Worm (Caenorhabditis elegans) whole organism, L2 larva: ENCODE results near the gene hsp-110.

Experiments used
- C34F6.9 ChIP-seq: fragments of 150-350 bp; optimal IDR thresholded peaks from 2 replicates; lab custom pipeline; 2014; ENCODE audit warnings: missing biosample characterization, missing genetic modification characterization
- F13H6.1 ChIP-seq: sonication (generic microtip); optimal IDR thresholded peaks from 2 replicates; lab custom pipeline; 2016; ENCODE audit warnings: missing genetic modification characterization, missing compliant biosample characterization
- R02D3.7 ChIP-seq: fragments of 150-350 bp; optimal IDR thresholded peaks from 2 replicates; lab custom pipeline; 2014; ENCODE audit warnings: missing biosample characterization, missing genetic modification characterization
- Y55F3AM.14 ChIP-seq: fragments of 200-800 bp; sonication (Bioruptor generic); optimal IDR thresholded peaks from 2 replicates; lab custom pipeline; 2018; ENCODE audit warnings: mild to moderate bottlenecking, missing genetic modification characterization, missing compliant biosample characterization
- ZK546.5 ChIP-seq: sonication (generic microtip); optimal IDR thresholded peaks from 2 replicates; lab custom pipeline; 2017; ENCODE audit warnings: missing biosample characterization, missing genetic modification characterization
- alr-1 ChIP-seq: fragments of 150-350 bp; optimal IDR thresholded peaks from 2 replicates; lab custom pipeline; 2014; ENCODE audit warnings: missing biosample characterization, missing genetic modification characterization
- aly-2 ChIP-seq: fragments of 150-350 bp; optimal IDR thresholded peaks from 2 replicates; lab custom pipeline; 2014; ENCODE audit warnings: missing biosample characterization, missing genetic modification characterization
- ama-1 ChIP-seq: fragments of 150-350 bp; optimal IDR thresholded peaks from 2 replicates; lab custom pipeline; 2018; ENCODE audit warnings: inconsistent platforms
- blmp-1 ChIP-seq: sonication (generic microtip); optimal IDR thresholded peaks from 2 replicates; lab custom pipeline; 2017; ENCODE audit warnings: missing genetic modification characterization, mild to moderate bottlenecking, missing compliant biosample characterization, antibody characterized with exemption, moderate library complexity; ENCODE audit not compliant: insufficient read depth
- ceh-16 ChIP-seq: fragments of 150-350 bp; optimal IDR thresholded peaks from 2 replicates; lab custom pipeline; 2014; ENCODE audit warnings: missing biosample characterization, missing genetic modification characterization
- ceh-82 ChIP-seq: fragments of 150-350 bp; optimal IDR thresholded peaks from 2 replicates; lab custom pipeline; 2014; ENCODE audit warnings: missing biosample characterization, missing genetic modification characterization
- crh-2 ChIP-seq: sonication (generic microtip); optimal IDR thresholded peaks from 2 replicates; lab custom pipeline; 2017; ENCODE audit warnings: missing biosample characterization, missing genetic modification characterization
- dmd-4 ChIP-seq: sonication (generic microtip); optimal IDR thresholded peaks from 2 replicates; lab custom pipeline; 2017; ENCODE audit warnings: missing biosample characterization, missing genetic modification characterization
- egl-27 ChIP-seq: sonication (generic microtip); optimal IDR thresholded peaks from 3 replicates; lab custom pipeline; 2017; ENCODE audit warnings: missing biosample characterization, missing genetic modification reagents, missing genetic modification characterization
- elt-1 ChIP-seq: fragments of 150-350 bp; optimal IDR thresholded peaks from 2 replicates; lab custom pipeline; 2014; ENCODE audit warnings: missing biosample characterization, missing genetic modification characterization
- elt-3 ChIP-seq: sonication (generic microtip); optimal IDR thresholded peaks from 2 replicates; lab custom pipeline; 2017; ENCODE audit warnings: missing biosample characterization, missing genetic modification characterization
- fos-1 ChIP-seq: fragments of 150-350 bp; optimal IDR thresholded peaks from 2 replicates; lab custom pipeline; 2014; ENCODE audit warnings: missing biosample characterization, missing genetic modification characterization
- gmeb-1 ChIP-seq: fragments of 150-350 bp; optimal IDR thresholded peaks from 2 replicates; lab custom pipeline; 2014; ENCODE audit warnings: missing biosample characterization, missing genetic modification characterization
- lin-11 ChIP-seq: fragments of 150-350 bp; sonication (generic microtip); optimal IDR thresholded peaks from 2 replicates; lab custom pipeline; 2014; ENCODE audit warnings: missing biosample characterization, missing genetic modification characterization, inconsistent platforms, mixed read lengths
- lin-13 ChIP-seq: fragments of 150-350 bp; optimal IDR thresholded peaks from 2 replicates; lab custom pipeline; 2014; ENCODE audit warnings: missing biosample characterization, missing genetic modification reagents, missing genetic modification characterization
- lin-39 ChIP-seq: fragments of 150-350 bp; optimal IDR thresholded peaks from 2 replicates; lab custom pipeline; 2014; ENCODE audit warnings: missing biosample characterization, missing genetic modification reagents, missing genetic modification characterization
- lsy-2 ChIP-seq, 2 experiments: fragments of 150-350 bp in 1 of 2; sonication (generic microtip) in 1 of 2; optimal IDR thresholded peaks; 2 replicates each; lab custom pipeline; 2014 to 2017; ENCODE audit warnings: missing biosample characterization in 2 of 2, missing genetic modification characterization in 2 of 2
- mab-5 ChIP-seq: fragments of 150-350 bp; optimal IDR thresholded peaks from 2 replicates; lab custom pipeline; 2014; ENCODE audit warnings: missing biosample characterization, missing genetic modification characterization
- mbf-1 ChIP-seq: sonication (generic microtip); optimal IDR thresholded peaks from 2 replicates; lab custom pipeline; 2017; ENCODE audit warnings: missing biosample characterization, missing genetic modification characterization
- mdl-1 ChIP-seq, 2 experiments: fragments of 150-350 bp in 1 of 2; sonication (generic microtip) in 1 of 2; optimal IDR thresholded peaks; 2 replicates each; lab custom pipeline; 2017; ENCODE audit warnings: missing biosample characterization in 2 of 2, missing genetic modification characterization in 2 of 2
- nhr-10 ChIP-seq: sonication (generic microtip); optimal IDR thresholded peaks from 2 replicates; lab custom pipeline; 2017; ENCODE audit warnings: missing biosample characterization, missing genetic modification characterization
- nhr-11 ChIP-seq: fragments of 150-350 bp; optimal IDR thresholded peaks from 2 replicates; lab custom pipeline; 2014; ENCODE audit warnings: missing biosample characterization, missing genetic modification characterization
- nhr-12 ChIP-seq: fragments of 150-350 bp; optimal IDR thresholded peaks from 2 replicates; lab custom pipeline; 2014; ENCODE audit warnings: missing biosample characterization, missing genetic modification characterization
- nhr-129 ChIP-seq: fragments of 150-350 bp; optimal IDR thresholded peaks from 2 replicates; lab custom pipeline; 2014; ENCODE audit warnings: missing biosample characterization, missing genetic modification characterization
- nhr-21 ChIP-seq: fragments of 150-350 bp; optimal IDR thresholded peaks from 2 replicates; lab custom pipeline; 2014; ENCODE audit warnings: missing biosample characterization, missing genetic modification characterization
- nhr-23 ChIP-seq: fragments of 150-350 bp; optimal IDR thresholded peaks from 2 replicates; lab custom pipeline; 2014; ENCODE audit warnings: missing biosample characterization, missing genetic modification reagents, missing genetic modification characterization
- nhr-237 ChIP-seq: fragments of 150-350 bp; optimal IDR thresholded peaks from 2 replicates; lab custom pipeline; 2014; ENCODE audit warnings: missing biosample characterization, missing genetic modification characterization
- nhr-25 ChIP-seq: fragments of 150-350 bp; sonication (generic microtip); optimal IDR thresholded peaks from 3 replicates; lab custom pipeline; 2014; ENCODE audit warnings: missing biosample characterization, missing genetic modification characterization
- nhr-6 ChIP-seq: fragments of 150-350 bp; optimal IDR thresholded peaks from 2 replicates; lab custom pipeline; 2014; ENCODE audit warnings: missing biosample characterization, missing genetic modification characterization
- nhr-77 ChIP-seq: fragments of 150-350 bp; optimal IDR thresholded peaks from 2 replicates; lab custom pipeline; 2014; ENCODE audit warnings: missing biosample characterization, missing genetic modification characterization
- peb-1 ChIP-seq: fragments of 150-350 bp; optimal IDR thresholded peaks from 2 replicates; lab custom pipeline; 2014; ENCODE audit warnings: missing biosample characterization, missing genetic modification characterization
- sem-4 ChIP-seq: fragments of 150-350 bp; optimal IDR thresholded peaks from 2 replicates; lab custom pipeline; 2014; ENCODE audit warnings: missing biosample characterization, missing genetic modification reagents, missing genetic modification characterization
- skn-1 ChIP-seq: sonication (generic microtip); optimal IDR thresholded peaks from 2 replicates; lab custom pipeline; 2017; ENCODE audit warnings: missing biosample characterization, missing genetic modification characterization
- sma-3 ChIP-seq: sonication (generic microtip); optimal IDR thresholded peaks from 2 replicates; lab custom pipeline; 2016; ENCODE audit warnings: missing genetic modification reagents, missing genetic modification characterization, missing compliant biosample characterization
- sma-9 ChIP-seq, 2 experiments: fragments of 150-350 bp in 1 of 2; sonication (generic microtip) in 1 of 2; optimal IDR thresholded peaks; 2 replicates each; lab custom pipeline; 2014 to 2016; ENCODE audit warnings: missing genetic modification characterization in 2 of 2, mild to moderate bottlenecking in 1 of 2, missing biosample characterization in 1 of 2, missing compliant biosample characterization in 1 of 2, missing genetic modification reagents in 1 of 2, moderate library complexity in 1 of 2
- snpc-4 ChIP-seq: fragments of 150-350 bp; optimal IDR thresholded peaks from 2 replicates; lab custom pipeline; 2014; ENCODE audit warnings: missing biosample characterization, missing genetic modification characterization
- unc-39 ChIP-seq: fragments of 150-350 bp; optimal IDR thresholded peaks from 2 replicates; lab custom pipeline; 2014; ENCODE audit warnings: missing biosample characterization, missing genetic modification characterization
- unc-55 ChIP-seq: fragments of 150-350 bp; sonication (generic microtip); optimal IDR thresholded peaks from 3 replicates; lab custom pipeline; 2014; ENCODE audit warnings: missing biosample characterization, missing genetic modification reagents, missing genetic modification characterization
- unc-62 ChIP-seq: fragments of 150-350 bp; optimal IDR thresholded peaks from 2 replicates; lab custom pipeline; 2014; ENCODE audit warnings: missing biosample characterization, missing genetic modification reagents, missing genetic modification characterization
- zag-1 ChIP-seq: fragments of 150-350 bp; optimal IDR thresholded peaks from 2 replicates; lab custom pipeline; 2014; ENCODE audit warnings: missing biosample characterization, missing genetic modification characterization
- ztf-1 ChIP-seq: fragments of 200-800 bp; sonication (Bioruptor generic); conservative IDR thresholded peaks from 2 replicates; pipeline ENCODE4 v1.3.6; 2022; ENCODE audit warnings: missing genetic modification characterization, missing compliant biosample characterization
- ztf-11 ChIP-seq: sonication (generic microtip); optimal IDR thresholded peaks from 2 replicates; lab custom pipeline; 2017; ENCODE audit warnings: missing biosample characterization, missing genetic modification characterization
- ztf-4 ChIP-seq: fragments of 150-350 bp; optimal IDR thresholded peaks from 2 replicates; lab custom pipeline; 2014; ENCODE audit warnings: missing biosample characterization, missing genetic modification characterization

Gene hsp-110

ce11 chrIII:8417968-8418267 is 28.8 kb downstream of the hsp-110 start, which contains the start of gene sor-1:
Gene sor-1, plus strand, starts transcription at chrIII:8418168.
- no peak for TF ChIP-seq mdl-1 (tag; optimal IDR thresholded peaks at IDR 0.05; lab: Kevin White, UChicago)
- TF ChIP-seq ztf-11 (tag; lab: Kevin White, UChicago) = no peak
- TF ChIP-seq gmeb-1 (tag; lab: Kevin White, UChicago) = no peak
- no peak for TF ChIP-seq elt-3
- TF ChIP-seq lin-39 = no peak
- no peak for TF ChIP-seq sma-9 (GFP tag; optimal IDR thresholded peaks at IDR 0.05; lab: Kevin White, UChicago)
- TF ChIP-seq sma-9 (tag; optimal IDR thresholded peaks at IDR 0.05; lab: Kevin White, UChicago) = no peak
- TF ChIP-seq sem-4 = no peak
- no peak for TF ChIP-seq sma-3 (GFP tag; lab: Kevin White, UChicago)
- no peak for TF ChIP-seq mbf-1 (tag; lab: Kevin White, UChicago)
- no peak for TF ChIP-seq unc-39 (tag; lab: Kevin White, UChicago)
- TF ChIP-seq ceh-82 = no peak
- TF ChIP-seq skn-1 (tag; lab: Kevin White, UChicago) = no peak

ce11 chrIII:8417192-8417967 is 29.3 kb downstream of the hsp-110 start:
- peak; percentile 98 for TF ChIP-seq F13H6.1 (tag; lab: Kevin White, UChicago)
- TF ChIP-seq lin-39 = peak; percentile 90
- peak; percentile 96 for TF ChIP-seq crh-2 (tag; lab: Kevin White, UChicago)
- peak; percentile 95 for TF ChIP-seq mab-5
- TF ChIP-seq ztf-11 (tag; lab: Kevin White, UChicago) = peak; percentile 49
- TF ChIP-seq elt-1 = no peak
- TF ChIP-seq lsy-2 (tag; optimal IDR thresholded peaks at IDR 0.05; lab: Kevin White, UChicago) = peak; percentile 95 to 99
- TF ChIP-seq nhr-77 (tag; lab: Kevin White, UChicago) = no peak
- peak; percentile 90 for TF ChIP-seq nhr-25 (tag; lab: Kevin White, UChicago)
- TF ChIP-seq skn-1 (tag; lab: Kevin White, UChicago) = no peak
- peak; percentile 64 for TF ChIP-seq snpc-4 (tag; lab: Kevin White, UChicago)
- TF ChIP-seq lin-13 (GFP tag; lab: Kevin White, UChicago) = peak; percentile 93
- TF ChIP-seq egl-27 (tag; lab: Kevin White, UChicago) = peak; percentile 77
- TF ChIP-seq zag-1 = peak; percentile 89
- TF ChIP-seq ztf-1 = no peak
- TF ChIP-seq nhr-237 = no peak
- peak; percentile 89 for TF ChIP-seq sma-9 (GFP tag; optimal IDR thresholded peaks at IDR 0.05; lab: Kevin White, UChicago)
- no peak for TF ChIP-seq sma-9 (tag; optimal IDR thresholded peaks at IDR 0.05; lab: Kevin White, UChicago)
- TF ChIP-seq mdl-1 (tag; optimal IDR thresholded peaks at IDR 0.05; lab: Kevin White, UChicago) = peak; percentile 74 to 90
- no peak for TF ChIP-seq alr-1
- TF ChIP-seq nhr-21 = peak; percentile 90
- TF ChIP-seq dmd-4 (tag; lab: Kevin White, UChicago) = no peak
- peak; percentile 60 for TF ChIP-seq ZK546.5
- TF ChIP-seq nhr-10 (tag; lab: Kevin White, UChicago) = peak; percentile 67
- peak; percentile 85 for TF ChIP-seq unc-55 (GFP tag; lab: Kevin White, UChicago)
- TF ChIP-seq aly-2 = no peak
- TF ChIP-seq Y55F3AM.14 (GFP tag; lab: Kevin White, UChicago) = peak; percentile 88
- no peak for TF ChIP-seq mbf-1 (tag; lab: Kevin White, UChicago)
- TF ChIP-seq lin-11 (tag; lab: Kevin White, UChicago) = peak; percentile 94
- peak; percentile 88 for TF ChIP-seq fos-1
- peak; percentile 97 for TF ChIP-seq nhr-129 (tag; lab: Kevin White, UChicago)
- TF ChIP-seq C34F6.9 (tag; lab: Kevin White, UChicago) = peak; percentile 93
- TF ChIP-seq sma-3 (GFP tag; lab: Kevin White, UChicago) = peak; percentile 90
- TF ChIP-seq gmeb-1 (tag; lab: Kevin White, UChicago) = peak; percentile 73
- peak; percentile 62 for TF ChIP-seq nhr-12 (tag; lab: Kevin White, UChicago)
- peak; percentile 91 for TF ChIP-seq ztf-4 (tag; lab: Kevin White, UChicago)
- TF ChIP-seq unc-39 (tag; lab: Kevin White, UChicago) = no peak
- TF ChIP-seq sem-4 = peak; percentile 93
- TF ChIP-seq ceh-82 = peak; percentile 49
- peak; percentile 20 for TF ChIP-seq ceh-16
- peak; percentile 77 for TF ChIP-seq blmp-1
- TF ChIP-seq R02D3.7 (tag; lab: Kevin White, UChicago) = peak; percentile 59
- TF ChIP-seq ama-1 (lab: Kevin White, UChicago) = no peak
- peak; percentile 91 for TF ChIP-seq nhr-6 (tag; lab: Kevin White, UChicago)
- no peak for TF ChIP-seq nhr-23 (tag; lab: Kevin White, UChicago)
- peak; percentile 79 for TF ChIP-seq unc-62 (GFP tag; lab: Kevin White, UChicago)
- TF ChIP-seq nhr-11 (tag; lab: Kevin White, UChicago) = no peak
- no peak for TF ChIP-seq peb-1
- TF ChIP-seq elt-3 = no peak
